Fruit fly (Drosophila melanogaster): ENCODE measurements around the gene CG32249.

The CG32249 gene

dm6 chr3L:4474946-4475470 is 5.2 kb downstream of the CG32249 start (continued):
- TF ChIP-seq unpg (GFP tag; optimal IDR thresholded peaks at IDR 0.05) (peak; percentile 86), CG7556 (GFP tag; optimal IDR thresholded peaks at IDR 0.05) (peak; percentile 59), CG17361 (GFP tag; IDR thresholded peaks at IDR 0.05) (no peak; the same call in 2 of the 3 replicates), lab (GFP tag; optimal IDR thresholded peaks at IDR 0.05) (peak; percentile 97), az2 (GFP tag; optimal IDR thresholded peaks at IDR 0.05) (peak; percentile 73), lilli (GFP tag; optimal IDR thresholded peaks at IDR 0.05) (peak; percentile 58), Hmr (GFP tag; optimal IDR thresholded peaks at IDR 0.05) (peak; percentile 90), scrt (GFP tag; optimal IDR thresholded peaks at IDR 0.05) (peak; percentile 91), zfh1 (GFP tag; IDR thresholded peaks at IDR 0.05) (peak; percentile 74), slou (GFP tag; optimal IDR thresholded peaks at IDR 0.05) (peak; percentile 34), NfI (GFP tag; optimal IDR thresholded peaks at IDR 0.05) (peak; percentile 95), Ravus (GFP tag; IDR thresholded peaks at IDR 0.05) (no peak), nerfin-2 (GFP tag; IDR thresholded peaks at IDR 0.05; ENCODE audit: partially characterized antibody) (no peak), crp (GFP tag; optimal IDR thresholded peaks at IDR 0.05) (peak in 1 of 2 experiments; percentile 34), corto (GFP tag; optimal IDR thresholded peaks at IDR 0.05) (no peak), CG12391 (tag; optimal IDR thresholded peaks at IDR 0.05) (peak; percentile 86), CG17568 (GFP tag; optimal IDR thresholded peaks at IDR 0.05) (peak; percentile 98), MBD-R2 (GFP tag; IDR thresholded peaks at IDR 0.05) (no peak), eyg (GFP tag; optimal IDR thresholded peaks at IDR 0.05) (peak; percentile 72), NC2β (GFP tag; optimal IDR thresholded peaks at IDR 0.05) (peak; percentile 77), ase (GFP tag; IDR thresholded peaks at IDR 0.05) (peak; percentile 51; the same call in 2 of the 3 replicates), Hr51 (GFP tag; optimal IDR thresholded peaks at IDR 0.05) (peak; percentile 49 to 83), lmd (GFP tag; IDR thresholded peaks at IDR 0.05) (no peak), bcd (GFP tag; optimal IDR thresholded peaks at IDR 0.05) (peak; percentile 79), CG12071 (GFP tag; optimal IDR thresholded peaks at IDR 0.05) (peak; percentile 97), ab (GFP tag; optimal IDR thresholded peaks at IDR 0.05) (no peak), fd3F (GFP tag; optimal IDR thresholded peaks at IDR 0.05) (peak; percentile 68), CG10565 (GFP tag; optimal IDR thresholded peaks at IDR 0.05) (no peak), CG3838 (GFP tag; optimal IDR thresholded peaks at IDR 0.05) (peak; percentile 56), CG13296 (GFP tag; optimal IDR thresholded peaks at IDR 0.05) (peak; percentile 95), CG3065 (GFP tag; optimal IDR thresholded peaks at IDR 0.05) (peak; percentile 39), pnt (GFP tag; optimal IDR thresholded peaks at IDR 0.05) (no peak), CG9932 (GFP tag; IDR thresholded peaks at IDR 0.05) (peak; percentile 28; the same call in 1 of the 2 replicates), CG11456 (GFP tag; IDR thresholded peaks at IDR 0.05) (peak; percentile 59; the same call in 1 of the 3 replicates), tio (GFP tag; optimal IDR thresholded peaks at IDR 0.05) (peak; percentile 22), seq (GFP tag; IDR thresholded peaks at IDR 0.05) (peak; percentile 75), CG13424 (tag; optimal IDR thresholded peaks at IDR 0.05) (peak; percentile 64), CG43689 (GFP tag; IDR thresholded peaks at IDR 0.05) (peak; percentile 66), CG8359 (GFP tag; optimal IDR thresholded peaks at IDR 0.05; ENCODE audit: borderline replicate concordance) (peak; percentile 81), danr (GFP tag; IDR thresholded peaks at IDR 0.05) (no peak), CG10366 (GFP tag; IDR thresholded peaks at IDR 0.05) (peak; percentile 35), Hsf (GFP tag; optimal IDR thresholded peaks at IDR 0.05) (peak; percentile 72), CG3995 (GFP tag; optimal IDR thresholded peaks at IDR 0.05) (peak; percentile 50), ash1 (GFP tag; optimal IDR thresholded peaks at IDR 0.05) (peak; percentile 77), lbe (GFP tag; optimal IDR thresholded peaks at IDR 0.05) (no peak), CG7372 (GFP tag; IDR thresholded peaks at IDR 0.05) (no peak; the same call in 1 of the 2 replicates), CG12236 (GFP tag; optimal IDR thresholded peaks at IDR 0.05) (peak; percentile 79), CG9876 (GFP tag; optimal IDR thresholded peaks at IDR 0.05) (peak; percentile 40), wdn (GFP tag; IDR thresholded peaks at IDR 0.05) (peak; percentile 45; the same call in 1 of the 2 replicates), zf30C (GFP tag; optimal IDR thresholded peaks at IDR 0.05) (peak; percentile 30)
